Worm (Caenorhabditis elegans) whole organism, early embryonic: ENCODE data around the gene K10H10.7.

Experiments used
- B0310.2 ChIP-seq: sonication (generic microtip); optimal IDR thresholded peaks from 2 replicates; lab custom pipeline; 2016; ENCODE audit warnings: mild to moderate bottlenecking, missing genetic modification characterization, missing compliant biosample characterization
- F13C5.2 ChIP-seq: sonication (generic microtip); optimal IDR thresholded peaks from 2 replicates; lab custom pipeline; 2017; ENCODE audit warnings: mild to moderate bottlenecking, missing genetic modification characterization, inconsistent platforms, missing compliant biosample characterization
- aly-1 ChIP-seq: sonication (generic microtip); optimal IDR thresholded peaks from 2 replicates; lab custom pipeline; 2016; ENCODE audit warnings: missing genetic modification characterization, missing compliant biosample characterization
- ama-1 ChIP-seq: fragments of 150-350 bp; optimal IDR thresholded peaks from 2 replicates; lab custom pipeline; 2014
- ceh-13 ChIP-seq: fragments of 200-800 bp; sonication (Bioruptor generic); optimal IDR thresholded peaks from 2 replicates; lab custom pipeline; 2018; ENCODE audit warnings: mild to moderate bottlenecking, missing genetic modification characterization, missing compliant biosample characterization
- ceh-36 ChIP-seq: sonication (generic microtip); optimal IDR thresholded peaks from 2 replicates; lab custom pipeline; 2016; ENCODE audit warnings: missing genetic modification characterization, inconsistent platforms, missing compliant biosample characterization
- ets-7 ChIP-seq: sonication (generic microtip); optimal IDR thresholded peaks from 2 replicates; lab custom pipeline; 2016; ENCODE audit warnings: missing genotype, missing genetic modification characterization, missing compliant biosample characterization
- flt-1 ChIP-seq: fragments of 200-800 bp; sonication (Bioruptor generic); IDR thresholded peaks from 2 replicates; pipeline ENCODE4 v1.3.6; 2022; ENCODE audit warnings: missing genetic modification characterization, missing compliant biosample characterization
- hmg-4 ChIP-seq: fragments of 200-800 bp; sonication (Bioruptor generic); optimal IDR thresholded peaks from 2 replicates; lab custom pipeline; 2018; ENCODE audit warnings: mild to moderate bottlenecking, missing genetic modification characterization, missing compliant biosample characterization
- hnd-1 ChIP-seq: sonication (generic microtip); optimal IDR thresholded peaks from 2 replicates; lab custom pipeline; 2016; ENCODE audit warnings: missing genetic modification characterization, missing compliant biosample characterization
- scrt-1 ChIP-seq: fragments of 200-800 bp; sonication (Bioruptor generic); IDR thresholded peaks from 2 replicates; pipeline ENCODE4 v1.3.6; 2022; ENCODE audit warnings: missing genetic modification characterization, missing compliant biosample characterization
- sea-1 ChIP-seq: fragments of 200-800 bp; sonication (Bioruptor generic); conservative IDR thresholded peaks from 2 replicates; pipeline ENCODE4 v1.3.6; 2022; ENCODE audit warnings: missing genetic modification characterization, missing compliant biosample characterization
- tbx-37 ChIP-seq: fragments of 200-800 bp; sonication (Bioruptor generic); conservative IDR thresholded peaks from 2 replicates; pipeline ENCODE4 v1.3.6; 2022; ENCODE audit warnings: missing genetic modification reagents, missing genetic modification characterization, missing compliant biosample characterization

ce11 chrII:14495341-14495740, 12.1 kb downstream of the K10H10.7 start:
- no peak for TF ChIP-seq sea-1 (GFP tag; lab: Robert Waterston, UW)
- TF ChIP-seq scrt-1 (GFP tag; lab: Robert Waterston, UW): no peak
- no peak for TF ChIP-seq ceh-36 (tag; lab: Kevin White, UChicago)
- no peak for TF ChIP-seq F13C5.2 (tag; lab: Kevin White, UChicago)
- no peak for TF ChIP-seq flt-1 (GFP tag; lab: Robert Waterston, UW)
- no peak for TF ChIP-seq ama-1
- TF ChIP-seq B0310.2: no peak
- no peak for TF ChIP-seq hnd-1 (tag; lab: Kevin White, UChicago)
- no peak for TF ChIP-seq ets-7
- no peak for TF ChIP-seq aly-1
- no peak for TF ChIP-seq hmg-4 (GFP tag; lab: Kevin White, UChicago)
- TF ChIP-seq ceh-13 (GFP tag; lab: Kevin White, UChicago): no peak
- no peak for TF ChIP-seq tbx-37 (GFP tag; lab: Robert Waterston, UW)
